Worm (Caenorhabditis elegans) whole organism, young adult: ENCODE measurements around the gene cyp-14A1.

Experiments
- B0336.3 ChIP-seq: fragments of 200-800 bp; sonication (Bioruptor generic); IDR thresholded peaks from 2 replicates; pipeline ENCODE4 v1.3.6; 2022; ENCODE audit warnings: missing genetic modification characterization, missing compliant biosample characterization
- F23B12.7 ChIP-seq: sonication (generic microtip); optimal IDR thresholded peaks from 2 replicates; lab custom pipeline; 2017; ENCODE audit warnings: missing genetic modification characterization, mild to moderate bottlenecking, missing compliant biosample characterization, antibody characterized with exemption, moderate library complexity; ENCODE audit not compliant: insufficient read depth
- F33H1.4 ChIP-seq: fragments of 200-800 bp; sonication (Bioruptor generic); IDR thresholded peaks from 2 replicates; pipeline ENCODE4 v1.3.6; 2022; ENCODE audit warnings: missing genetic modification reagents, missing genetic modification characterization, missing compliant biosample characterization
- F49E8.2 ChIP-seq: sonication (generic microtip); optimal IDR thresholded peaks from 3 replicates; lab custom pipeline; 2017; ENCODE audit warnings: missing genetic modification characterization, mild to moderate bottlenecking, missing compliant biosample characterization, antibody characterized with exemption, moderate library complexity; ENCODE audit not compliant: insufficient read depth
- F57A8.1 ChIP-seq: fragments of 200-800 bp; sonication (Bioruptor generic); optimal IDR thresholded peaks from 2 replicates; lab custom pipeline; 2018; ENCODE audit warnings: mild to moderate bottlenecking, missing genetic modification characterization, moderate library complexity, missing compliant biosample characterization
- T26A5.8 ChIP-seq: sonication (generic microtip); optimal IDR thresholded peaks from 2 replicates; lab custom pipeline; 2016; ENCODE audit warnings: missing genetic modification characterization, missing compliant biosample characterization
- Y56A3A.18 ChIP-seq: fragments of 200-800 bp; sonication (Bioruptor generic); IDR thresholded peaks from 2 replicates; pipeline ENCODE4 v1.3.6; 2022; ENCODE audit warnings: missing genetic modification reagents, missing genetic modification characterization, missing compliant biosample characterization
- Y79H2A.3 ChIP-seq: fragments of 200-800 bp; sonication (Bioruptor generic); conservative IDR thresholded peaks from 2 replicates; pipeline ENCODE4 v1.3.6; 2022; ENCODE audit warnings: missing genetic modification reagents, missing genetic modification characterization, missing compliant biosample characterization
- ZK185.1 ChIP-seq: sonication (generic microtip); optimal IDR thresholded peaks from 2 replicates; lab custom pipeline; 2016; ENCODE audit warnings: mild to moderate bottlenecking, missing genetic modification characterization, missing compliant biosample characterization; ENCODE audit not compliant: poor library complexity, severe bottlenecking
- aptf-2 ChIP-seq: fragments of 200-800 bp; sonication (Bioruptor generic); conservative IDR thresholded peaks from 2 replicates; pipeline ENCODE4 v1.3.6; 2022; ENCODE audit warnings: missing genetic modification reagents, missing genetic modification characterization, missing compliant biosample characterization
- athp-1 ChIP-seq: sonication (generic microtip); optimal IDR thresholded peaks from 2 replicates; lab custom pipeline; 2017; ENCODE audit warnings: mild to moderate bottlenecking, missing genetic modification characterization, missing compliant biosample characterization
- attf-3 ChIP-seq: fragments of 200-800 bp; sonication (Bioruptor generic); conservative IDR thresholded peaks from 2 replicates; pipeline ENCODE4 v1.3.6; 2022; ENCODE audit warnings: missing genetic modification reagents, missing genetic modification characterization, missing compliant biosample characterization
- attf-6 ChIP-seq: fragments of 200-800 bp; sonication (Bioruptor generic); IDR thresholded peaks from 2 replicates; pipeline ENCODE4 v1.3.6; 2022; ENCODE audit warnings: missing genetic modification reagents, missing genetic modification characterization, missing compliant biosample characterization
- bed-1 ChIP-seq: fragments of 200-800 bp; sonication (Bioruptor generic); IDR thresholded peaks from 2 replicates; pipeline ENCODE4 v1.3.6; 2022; ENCODE audit warnings: missing genetic modification reagents, missing genetic modification characterization, missing compliant biosample characterization
- bed-2 ChIP-seq: fragments of 200-800 bp; sonication (Bioruptor generic); IDR thresholded peaks from 2 replicates; pipeline ENCODE4 v1.3.6; 2022; ENCODE audit warnings: missing genetic modification reagents, missing genetic modification characterization, missing compliant biosample characterization
- cebp-2 ChIP-seq: fragments of 200-800 bp; sonication (Bioruptor generic); IDR thresholded peaks from 2 replicates; pipeline ENCODE4 v1.3.6; 2022; ENCODE audit warnings: missing genetic modification characterization, missing compliant biosample characterization
- ceh-58 ChIP-seq: fragments of 200-800 bp; sonication (Bioruptor generic); IDR thresholded peaks from 2 replicates; pipeline ENCODE4 v1.3.6; 2022; ENCODE audit warnings: missing genetic modification characterization, missing compliant biosample characterization
- ceh-91 ChIP-seq: fragments of 200-800 bp; sonication (Bioruptor generic); IDR thresholded peaks from 2 replicates; pipeline ENCODE4 v1.3.6; 2022; ENCODE audit warnings: missing genetic modification reagents, missing genetic modification characterization, missing compliant biosample characterization
- chd-7 ChIP-seq: sonication (generic microtip); optimal IDR thresholded peaks from 2 replicates; lab custom pipeline; 2016; ENCODE audit warnings: mild to moderate bottlenecking, missing genetic modification characterization, moderate library complexity, missing compliant biosample characterization
- dpl-1 ChIP-seq: fragments of 150-350 bp; optimal IDR thresholded peaks from 2 replicates; lab custom pipeline; 2014; ENCODE audit warnings: missing biosample characterization, missing genetic modification reagents, missing genetic modification characterization
- egl-18 ChIP-seq: fragments of 200-800 bp; sonication (Bioruptor generic); IDR thresholded peaks from 2 replicates; pipeline ENCODE4 v1.3.6; 2022; ENCODE audit warnings: missing genetic modification reagents, missing genetic modification characterization, missing compliant biosample characterization
- ekl-4 ChIP-seq: fragments of 200-800 bp; sonication (Bioruptor generic); IDR thresholded peaks from 2 replicates; pipeline ENCODE4 v1.3.6; 2022; ENCODE audit warnings: missing genetic modification reagents, missing genetic modification characterization, missing compliant biosample characterization
- fkh-3 ChIP-seq: sonication (generic microtip); optimal IDR thresholded peaks from 2 replicates; lab custom pipeline; 2016; ENCODE audit warnings: mild to moderate bottlenecking, missing genetic modification characterization, missing compliant biosample characterization
- hlh-26 ChIP-seq: fragments of 200-800 bp; sonication (Bioruptor generic); conservative IDR thresholded peaks from 2 replicates; pipeline ENCODE4 v1.3.6; 2022; ENCODE audit warnings: missing genetic modification reagents, missing genetic modification characterization, missing compliant biosample characterization
- hmg-1.2 ChIP-seq: fragments of 200-800 bp; sonication (Bioruptor generic); IDR thresholded peaks from 2 replicates; pipeline ENCODE4 v1.3.6; 2022; ENCODE audit warnings: missing genetic modification reagents, missing genetic modification characterization, missing compliant biosample characterization
- let-526 ChIP-seq: fragments of 200-800 bp; sonication (Bioruptor generic); IDR thresholded peaks from 2 replicates; pipeline ENCODE4 v1.3.6; 2022; ENCODE audit warnings: missing genetic modification reagents, missing genetic modification characterization, missing compliant biosample characterization
- let-607 ChIP-seq, 2 experiments: fragments of 200-800 bp in 1 of 2; sonication (Bioruptor generic) in 1 of 2; sonication (generic microtip) in 1 of 2; optimal IDR thresholded peaks; 2 replicates each; lab custom pipeline; 2016 to 2018; ENCODE audit warnings: mild to moderate bottlenecking in 2 of 2, missing compliant biosample characterization in 2 of 2, missing genetic modification characterization in 2 of 2, moderate library complexity in 2 of 2, missing genotype in 1 of 2
- lin-26 ChIP-seq: fragments of 200-800 bp; sonication (Bioruptor generic); IDR thresholded peaks from 2 replicates; pipeline ENCODE4 v1.3.6; 2022; ENCODE audit warnings: missing genetic modification reagents, missing genetic modification characterization, missing compliant biosample characterization
- madf-10 ChIP-seq: sonication (generic microtip); optimal IDR thresholded peaks from 2 replicates; lab custom pipeline; 2016; ENCODE audit warnings: mild to moderate bottlenecking, missing genetic modification characterization, missing compliant biosample characterization
- nfya-1 ChIP-seq: sonication (generic microtip); optimal IDR thresholded peaks from 2 replicates; lab custom pipeline; 2017; ENCODE audit warnings: antibody characterized with exemption, missing compliant biosample characterization, missing genetic modification characterization, borderline replicate concordance; ENCODE audit not compliant: insufficient read depth
- nfyb-1 ChIP-seq: fragments of 200-800 bp; sonication (Bioruptor generic); IDR thresholded peaks from 2 replicates; pipeline ENCODE4 v1.3.6; 2022; ENCODE audit warnings: missing genetic modification reagents, missing genetic modification characterization, missing compliant biosample characterization
- nhr-27 ChIP-seq: fragments of 200-800 bp; sonication (Bioruptor generic); optimal IDR thresholded peaks from 2 replicates; lab custom pipeline; 2018; ENCODE audit warnings: mild to moderate bottlenecking, missing genetic modification characterization, moderate library complexity, missing compliant biosample characterization
- nhr-90 ChIP-seq: sonication (generic microtip); optimal IDR thresholded peaks from 2 replicates; lab custom pipeline; 2016; ENCODE audit warnings: missing genotype, mild to moderate bottlenecking, missing genetic modification characterization, missing compliant biosample characterization
- pbrm-1 ChIP-seq: fragments of 200-800 bp; sonication (Bioruptor generic); IDR thresholded peaks from 2 replicates; pipeline ENCODE4 v1.3.6; 2022; ENCODE audit warnings: missing genetic modification reagents, missing genetic modification characterization, missing compliant biosample characterization
- rcor-1 ChIP-seq: fragments of 200-800 bp; sonication (Bioruptor generic); IDR thresholded peaks from 2 replicates; pipeline ENCODE4 v1.3.6; 2022; ENCODE audit warnings: missing genetic modification reagents, missing genetic modification characterization, missing compliant biosample characterization
- rpc-1 ChIP-seq, 2 experiments: fragments of 150-350 bp in 1 of 2; sonication (generic microtip) in 1 of 2; optimal IDR thresholded peaks; 2 replicates each; lab custom pipeline; 2014 to 2018; ENCODE audit warnings: missing biosample characterization in 1 of 2, missing genetic modification characterization in 1 of 2, missing genetic modification reagents in 1 of 2, missing genotype in 1 of 2
- sea-2 ChIP-seq: fragments of 200-800 bp; sonication (Bioruptor generic); IDR thresholded peaks from 2 replicates; pipeline ENCODE4 v1.3.6; 2022; ENCODE audit warnings: missing genetic modification characterization, missing compliant biosample characterization
- snpc-1.3 ChIP-seq: sonication (generic microtip); optimal IDR thresholded peaks from 2 replicates; lab custom pipeline; 2017; ENCODE audit warnings: missing genetic modification characterization, mild to moderate bottlenecking, missing compliant biosample characterization, antibody characterized with exemption, moderate library complexity, missing genotype, missing genetic modification reagents; ENCODE audit not compliant: insufficient read depth
- snpc-3.4 ChIP-seq: sonication (generic microtip); optimal IDR thresholded peaks from 2 replicates; lab custom pipeline; 2017; ENCODE audit warnings: missing genetic modification characterization, mild to moderate bottlenecking, missing compliant biosample characterization, antibody characterized with exemption, moderate library complexity, missing genotype, missing genetic modification reagents
- sptf-2 ChIP-seq: fragments of 200-800 bp; sonication (Bioruptor generic); optimal IDR thresholded peaks from 2 replicates; lab custom pipeline; 2018; ENCODE audit warnings: mild to moderate bottlenecking, missing genetic modification characterization, missing compliant biosample characterization
- tlf-1 ChIP-seq: fragments of 200-800 bp; sonication (Bioruptor generic); optimal IDR thresholded peaks from 2 replicates; lab custom pipeline; 2018; ENCODE audit warnings: mild to moderate bottlenecking, missing genetic modification characterization, missing compliant biosample characterization
- unc-130 ChIP-seq: sonication (generic microtip); optimal IDR thresholded peaks from 2 replicates; lab custom pipeline; 2016; ENCODE audit warnings: missing genetic modification reagents, missing genetic modification characterization, missing compliant biosample characterization
- xnd-1 ChIP-seq: sonication (generic microtip); optimal IDR thresholded peaks from 2 replicates; lab custom pipeline; 2016; ENCODE audit warnings: missing genotype, missing genetic modification reagents, missing genetic modification characterization, missing compliant biosample characterization
- zim-3 ChIP-seq: sonication (generic microtip); optimal IDR thresholded peaks from 2 replicates; lab custom pipeline; 2017; ENCODE audit warnings: mild to moderate bottlenecking, missing genetic modification characterization, moderate library complexity, missing compliant biosample characterization
- ztf-18 ChIP-seq: sonication (generic microtip); optimal IDR thresholded peaks from 2 replicates; lab custom pipeline; 2016; ENCODE audit warnings: missing genotype, mild to moderate bottlenecking, missing genetic modification characterization, missing compliant biosample characterization
- ztf-22 ChIP-seq: fragments of 200-800 bp; sonication (Bioruptor generic); optimal IDR thresholded peaks from 2 replicates; lab custom pipeline; 2018; ENCODE audit warnings: mild to moderate bottlenecking, missing genetic modification characterization, moderate library complexity, missing compliant biosample characterization
- ztf-28 ChIP-seq: fragments of 200-800 bp; sonication (Bioruptor generic); IDR thresholded peaks from 2 replicates; pipeline ENCODE4 v1.3.6; 2022; ENCODE audit warnings: missing genetic modification reagents, missing genetic modification characterization, missing compliant biosample characterization

cyp-14A1 gene

DNA sequence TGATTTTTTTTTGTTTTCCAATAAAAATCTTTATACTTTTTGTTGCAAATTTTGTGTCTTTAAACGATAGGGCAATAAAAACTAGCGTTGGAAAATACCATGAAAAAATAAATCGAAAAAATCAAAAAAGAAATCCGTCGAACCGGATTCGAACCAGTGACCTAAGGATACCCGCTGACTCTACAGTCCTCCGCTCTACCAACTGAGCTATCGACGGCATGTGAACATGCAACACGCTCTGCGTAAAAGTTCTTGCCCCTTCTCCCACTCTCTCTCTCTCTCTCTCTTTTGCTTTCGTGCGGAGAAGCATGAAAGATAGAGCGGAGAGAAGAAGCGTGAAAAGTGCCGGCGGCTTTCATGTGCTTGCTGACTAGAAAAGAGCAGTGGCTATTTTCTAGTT lies 2.6 kb downstream of the cyp-14A1 start (continued):
- TF ChIP-seq hlh-26 (GFP tag; lab: Robert Waterston, UW) (no peak), T26A5.8 (tag; lab: Kevin White, UChicago) (peak; percentile 50), fkh-3 (tag; lab: Kevin White, UChicago) (peak; percentile 62), nhr-27 (no peak), egl-18 (GFP tag; lab: Robert Waterston, UW) (no peak), nfyb-1 (GFP tag; lab: Robert Waterston, UW) (peak; percentile 89), chd-7 (tag; lab: Kevin White, UChicago) (peak; percentile 76), let-607 (tag; optimal IDR thresholded peaks at IDR 0.05; lab: Kevin White, UChicago) (peak; percentile 0 to 52), zim-3 (tag; lab: Kevin White, UChicago) (peak; percentile 65), ceh-58 (GFP tag; lab: Robert Waterston, UW) (no peak), tlf-1 (no peak), ZK185.1 (peak; percentile 60), ztf-28 (GFP tag; lab: Robert Waterston, UW) (peak; percentile 78; the same call in 1 of the 2 replicates), F23B12.7 (tag; lab: Kevin White, UChicago) (peak; percentile 72), hmg-1.2 (GFP tag; lab: Robert Waterston, UW) (peak; percentile 83), nhr-90 (tag; lab: Kevin White, UChicago) (peak; percentile 84), xnd-1 (no peak), madf-10 (tag; lab: Kevin White, UChicago) (peak; percentile 64), ztf-18 (tag; lab: Kevin White, UChicago) (peak; percentile 60), ekl-4 (GFP tag; lab: Robert Waterston, UW) (peak; percentile 82), sptf-2 (no peak), F49E8.2 (no peak), bed-2 (GFP tag; lab: Robert Waterston, UW) (peak; percentile 35; the same call in 1 of the 2 replicates), unc-130 (GFP tag; lab: Kevin White, UChicago) (peak; percentile 30), F33H1.4 (GFP tag; lab: Robert Waterston, UW) (no peak), dpl-1 (no peak), pbrm-1 (peak; percentile 88), aptf-2 (GFP tag; lab: Robert Waterston, UW) (0 out of 2 replicates have a peak, but pooled peaks have one; percentile 34), rcor-1 (peak; percentile 85), F57A8.1 (peak; percentile 41), B0336.3 (GFP tag; lab: Robert Waterston, UW) (no peak), rpc-1 (optimal IDR thresholded peaks at IDR 0.05; lab: Kevin White, UChicago) (peak; percentile 95), rpc-1 (tag; optimal IDR thresholded peaks at IDR 0.05; lab: Kevin White, UChicago) (peak; percentile 93), ceh-91 (GFP tag; lab: Robert Waterston, UW) (no peak), Y56A3A.18 (GFP tag; lab: Robert Waterston, UW) (peak; percentile 86), attf-3 (GFP tag; lab: Robert Waterston, UW) (peak; percentile 54; the same call in 1 of the 2 replicates), Y79H2A.3 (GFP tag; lab: Robert Waterston, UW) (no peak; the same call in 1 of the 2 replicates), bed-1 (GFP tag; lab: Robert Waterston, UW) (no peak), sea-2 (GFP tag; lab: Robert Waterston, UW) (0 out of 2 replicates have a peak, but pooled peaks have one; percentile 61), snpc-1.3 (no peak), athp-1 (peak; percentile 24), attf-6 (GFP tag; lab: Robert Waterston, UW) (no peak), let-526 (GFP tag; lab: Robert Waterston, UW) (0 out of 2 replicates have a peak, but pooled peaks have one; percentile 49), lin-26 (GFP tag; lab: Robert Waterston, UW) (peak; percentile 92), cebp-2 (GFP tag; lab: Robert Waterston, UW) (peak; percentile 88; the same call in 1 of the 2 replicates), snpc-3.4 (tag; lab: Kevin White, UChicago) (peak; percentile 60), nfya-1 (no peak), ztf-22 (GFP tag; lab: Kevin White, UChicago) (no peak)
